Fruit fly (Drosophila melanogaster) S2 (cell line): ENCODE data around the gene CG32191.

Source experiments
- CG8478 ChIP-seq: fragments of >200 bp; optimal IDR thresholded peaks from 2 replicates; lab custom pipeline; 2018
- CTCF ChIP-seq, 2 experiments: fragments of >200 bp; optimal IDR thresholded peaks; 2 replicates each; lab custom pipeline; 2018

dm6 chr3L:17846982-17847355 is 38.0 kb upstream of the CG32191 start:
- TF ChIP-seq CG8478: no peak
- TF ChIP-seq CTCF (optimal IDR thresholded peaks at IDR 0.05; lab: Kevin White, UChicago): no peak
